Worm (Caenorhabditis elegans): ENCODE measurements around the gene sri-27.

DNA sequence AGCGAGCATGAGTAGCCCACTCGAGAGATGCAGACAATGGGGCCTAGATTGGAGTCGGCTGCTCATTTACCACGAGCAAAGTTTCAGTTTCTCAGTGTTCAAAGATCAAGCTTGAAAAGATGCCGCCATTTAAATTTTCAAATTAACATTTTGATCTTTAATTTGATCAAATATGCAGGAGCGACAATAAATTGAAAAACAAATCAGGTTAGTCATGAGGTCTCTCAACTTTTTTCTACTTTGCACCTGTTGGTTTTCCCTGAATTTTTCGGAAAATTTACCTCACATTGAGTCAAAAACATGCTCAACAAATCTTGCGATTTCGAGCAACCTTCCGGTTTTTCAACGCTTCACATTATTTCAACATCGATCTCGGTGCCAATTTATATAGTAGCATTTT lies 40.1 kb upstream of the sri-27 start, which contains the start of gene srh-5:
- TF ChIP-seq tab-1 (GFP tag; IDR thresholded peaks at IDR 0.05) (no peak), T22C8.4 (GFP tag; IDR thresholded peaks at IDR 0.05) (no peak), klf-2 (GFP tag; conservative IDR thresholded peaks at IDR 0.05) (no peak), flt-1 (GFP tag; IDR thresholded peaks at IDR 0.05) (no peak), ztf-29 (GFP tag; IDR thresholded peaks at IDR 0.05) (no peak)
